Worm (Caenorhabditis elegans): ENCODE data around the gene C04G6.13.
A peak's percentile ranks its signal among the peaks of the same experiment; 100 is the strongest.

Gene C04G6.13

ce11 chrII:5083341-5083740 is 10.7 kb upstream of the C04G6.13 start, which contains the start of gene C04G6.4:
Gene C04G6.4, minus strand, starts transcription at chrII:5083441.
- no peak for TF ChIP-seq ztf-4 (tag; optimal IDR thresholded peaks at IDR 0.05)
- no peak for TF ChIP-seq ceh-8 (GFP tag; optimal IDR thresholded peaks at IDR 0.05)
- TF ChIP-seq ces-1 (GFP tag; optimal IDR thresholded peaks at IDR 0.05) = no peak
- no peak for TF ChIP-seq C04F5.9 (tag; optimal IDR thresholded peaks at IDR 0.05)
- no peak for TF ChIP-seq ztf-11 (tag; optimal IDR thresholded peaks at IDR 0.05)
- TF ChIP-seq unc-98 (GFP tag; IDR thresholded peaks at IDR 0.05) = no peak

ce11 chrII:5084225-5084624 is 9.8 kb upstream of the C04G6.13 start:
- TF ChIP-seq C34B4.2 (tag; optimal IDR thresholded peaks at IDR 0.05) (no peak), lin-13 (GFP tag; optimal IDR thresholded peaks at IDR 0.05) (no peak), elt-2 (tag; optimal IDR thresholded peaks at IDR 0.05) (peak; percentile 52), ztf-11 (tag; optimal IDR thresholded peaks at IDR 0.05) (no peak), C16A3.4 (tag; optimal IDR thresholded peaks at IDR 0.05) (no peak), efl-1 (optimal IDR thresholded peaks at IDR 0.05) (no peak), efl-1 (GFP tag; optimal IDR thresholded peaks at IDR 0.05 in 1 of 2) (peak in 1 of 2 experiments; percentile 24)

ce11 chrII:5085450-5085849 is 8.6 kb upstream of the C04G6.13 start, which contains the start of gene txt-9:
Gene txt-9, plus strand, starts transcription at chrII:5085785.
- TF ChIP-seq elt-2 (tag; optimal IDR thresholded peaks at IDR 0.05) = peak; percentile 62
- TF ChIP-seq lin-35 (GFP tag; optimal IDR thresholded peaks at IDR 0.05) = peak in 1 of 2 experiments; percentile 13
- no peak for TF ChIP-seq sox-4 (tag; optimal IDR thresholded peaks at IDR 0.05)

- peak; percentile 91 for TF ChIP-seq elt-2 (tag; optimal IDR thresholded peaks at IDR 0.05)
- TF ChIP-seq ceh-90 (tag; optimal IDR thresholded peaks at IDR 0.05) = no peak
Observed at ce11 chrII:5086143-5086542, 7.9 kb upstream of the C04G6.13 start.

ce11 chrII:5091640-5092243 is 2.3 kb upstream of the C04G6.13 start, which contains the start of gene pld-1:
Gene pld-1, minus strand, starts transcription at chrII:5091690.
- TF ChIP-seq mab-9 (GFP tag; IDR thresholded peaks at IDR 0.05) = no peak
- TF ChIP-seq efl-1 (optimal IDR thresholded peaks at IDR 0.05) = no peak
- no peak for TF ChIP-seq efl-1 (GFP tag; optimal IDR thresholded peaks at IDR 0.05 in 1 of 2)
- TF ChIP-seq xbp-1 (tag; optimal IDR thresholded peaks at IDR 0.05) = no peak

- TF ChIP-seq pax-3 (tag; optimal IDR thresholded peaks at IDR 0.05) (no peak), fkh-10 (GFP tag; optimal IDR thresholded peaks at IDR 0.05) (no peak), unc-130 (tag; optimal IDR thresholded peaks at IDR 0.05) (peak; percentile 29), efl-1 (optimal IDR thresholded peaks at IDR 0.05) (peak; percentile 52 to 65), efl-1 (GFP tag; optimal IDR thresholded peaks at IDR 0.05 in 1 of 2) (peak; percentile 31 to 94), ama-1 (optimal IDR thresholded peaks at IDR 0.05) (no peak), isw-1 (GFP tag; IDR thresholded peaks at IDR 0.05) (no peak; the same call in 1 of the 2 replicates), C04F5.9 (tag; optimal IDR thresholded peaks at IDR 0.05) (no peak), C34B4.2 (tag; optimal IDR thresholded peaks at IDR 0.05) (no peak), aha-1 (tag; optimal IDR thresholded peaks at IDR 0.05) (no peak), hpl-2 (GFP tag; optimal IDR thresholded peaks at IDR 0.05) (no peak), sup-37 (GFP tag; optimal IDR thresholded peaks at IDR 0.05) (no peak), tbx-2 (tag; optimal IDR thresholded peaks at IDR 0.05) (peak; percentile 65), nhr-71 (tag; optimal IDR thresholded peaks at IDR 0.05) (peak; percentile 72), vab-15 (tag; optimal IDR thresholded peaks at IDR 0.05) (no peak), alr-1 (tag; optimal IDR thresholded peaks at IDR 0.05; ENCODE audit: borderline replicate concordance) (no peak), nhr-12 (tag; optimal IDR thresholded peaks at IDR 0.05) (no peak), sptf-1 (tag; optimal IDR thresholded peaks at IDR 0.05) (no peak), nhr-84 (tag; optimal IDR thresholded peaks at IDR 0.05) (no peak), blmp-1 (tag; optimal IDR thresholded peaks at IDR 0.05) (peak; percentile 69), ceh-82 (tag; optimal IDR thresholded peaks at IDR 0.05) (peak in 2 of 3 experiments; percentile 16 to 45), nhr-85 (tag) (peak; percentile 67), rnt-1 (tag; optimal IDR thresholded peaks at IDR 0.05) (peak; percentile 47), nhr-28 (tag; optimal IDR thresholded peaks at IDR 0.05) (no peak), lin-13 (GFP tag; optimal IDR thresholded peaks at IDR 0.05) (no peak), dsc-1 (tag; optimal IDR thresholded peaks at IDR 0.05) (peak; percentile 18), ceh-8 (GFP tag; optimal IDR thresholded peaks at IDR 0.05) (no peak), mab-9 (GFP tag; IDR thresholded peaks at IDR 0.05) (no peak), aly-2 (tag; optimal IDR thresholded peaks at IDR 0.05) (no peak)
Observed at ce11 chrII:5092362-5093281, 1.4 kb upstream of the C04G6.13 start, which contains the start of gene C04G6.2. Gene C04G6.2, plus strand, starts transcription at chrII:5093231.
